Worm (Caenorhabditis elegans): Measurements from ENCODE around the gene C37C3.9.
A peak's percentile ranks its signal among the peaks of the same experiment; 100 is the strongest.

DNA sequence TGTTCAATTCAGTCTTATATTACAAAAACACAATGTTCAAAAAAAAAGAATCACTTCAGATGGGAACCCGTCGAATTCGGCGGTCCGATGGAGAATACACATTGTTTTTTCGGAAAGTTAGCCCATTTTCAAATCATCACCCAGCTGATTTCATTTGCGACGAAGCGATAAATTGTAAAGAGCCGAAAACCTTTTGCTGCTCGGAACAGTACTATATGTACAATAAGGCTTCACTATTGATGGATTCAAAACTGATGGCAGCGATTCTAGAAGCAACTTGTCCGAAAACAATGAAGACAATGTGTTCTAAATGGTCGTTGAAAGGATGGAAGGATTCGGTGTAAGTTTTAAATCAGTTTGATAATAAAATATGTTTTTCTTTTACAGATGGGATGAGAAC is 3.4 kb upstream of the C37C3.9 start, which contains the start of gene C37C3.1:
- TF ChIP-seq nhr-11 (tag; optimal IDR thresholded peaks at IDR 0.05) = no peak
- no peak for TF ChIP-seq nhr-237 (tag; optimal IDR thresholded peaks at IDR 0.05)
- TF ChIP-seq lin-39 (tag; optimal IDR thresholded peaks at IDR 0.05) = no peak
- TF ChIP-seq F37D6.2 (tag; optimal IDR thresholded peaks at IDR 0.05) = no peak
- TF ChIP-seq zfp-3 (GFP tag; conservative IDR thresholded peaks at IDR 0.05) = 0 out of 2 replicates have a peak, but pooled peaks have one; percentile 47
- peak; percentile 84 for TF ChIP-seq ama-1 (optimal IDR thresholded peaks at IDR 0.05)
- TF ChIP-seq nhr-77 (tag; optimal IDR thresholded peaks at IDR 0.05) = no peak
- no peak for TF ChIP-seq unc-130 (GFP tag; optimal IDR thresholded peaks at IDR 0.05)
- TF ChIP-seq zag-1 (tag; optimal IDR thresholded peaks at IDR 0.05) = no peak
- TF ChIP-seq dpl-1 (GFP tag; optimal IDR thresholded peaks at IDR 0.05) = no peak
- no peak for TF ChIP-seq sdz-12 (GFP tag; optimal IDR thresholded peaks at IDR 0.05)
- TF ChIP-seq pqm-1 (tag; optimal IDR thresholded peaks at IDR 0.05) = no peak
- TF ChIP-seq lin-15B (tag; optimal IDR thresholded peaks at IDR 0.05) = no peak
- TF ChIP-seq snpc-4 (tag; optimal IDR thresholded peaks at IDR 0.05) = no peak

All from whole organism, L4 larva.